Fruit fly (Drosophila melanogaster) whole organism, embryonic: ENCODE results near the gene CG9288.

Source experiments
- Awh ChIP-seq: fragments of 200-800 bp; sonication (Bioruptor generic); IDR thresholded peaks from 2 replicates; pipeline ENCODE4, ENCODE4 v1.3.6; 2022; ENCODE audit warnings: missing biosample characterization, missing genetic modification characterization
- CG10209 ChIP-seq: fragments of 200-800 bp; sonication (Bioruptor generic); optimal IDR thresholded peaks from 3 replicates; lab custom pipeline; 2017; ENCODE audit warnings: missing biosample characterization, mild to moderate bottlenecking, missing genetic modification characterization, missing genetic modification reagents
- CG10267 ChIP-seq: fragments of 200-800 bp; sonication (Bioruptor generic); optimal IDR thresholded peaks from 2 replicates; lab custom pipeline; 2018; ENCODE audit warnings: missing biosample characterization, mild to moderate bottlenecking, missing genetic modification characterization, moderate library complexity
- CG10366 ChIP-seq: fragments of 200-800 bp; sonication (Bioruptor generic); IDR thresholded peaks from 2 replicates; pipeline ENCODE4 v1.3.6; 2022; ENCODE audit warnings: missing biosample characterization, missing genetic modification characterization
- CG10979 ChIP-seq: fragments of 200-800 bp; sonication (Bioruptor generic); optimal IDR thresholded peaks from 2 replicates; lab custom pipeline; 2018; ENCODE audit warnings: missing biosample characterization, mild to moderate bottlenecking, missing genetic modification characterization, moderate library complexity
- CG11093 ChIP-seq: fragments of 200-800 bp; sonication (Bioruptor generic); IDR thresholded peaks from 3 replicates; pipeline ENCODE4 v1.3.6; 2022; ENCODE audit warnings: missing biosample characterization, missing genetic modification characterization
- CG11398 ChIP-seq: fragments of 200-800 bp; sonication (Bioruptor generic); optimal IDR thresholded peaks from 2 replicates; lab custom pipeline; 2016; ENCODE audit warnings: missing biosample characterization, missing genetic modification characterization
- CG11723 ChIP-seq: fragments of 200-800 bp; sonication (Bioruptor generic); optimal IDR thresholded peaks from 2 replicates; lab custom pipeline; 2017; ENCODE audit warnings: missing biosample characterization, mild to moderate bottlenecking, missing genetic modification characterization
- CG12236 ChIP-seq: fragments of 200-800 bp; sonication (Bioruptor generic); optimal IDR thresholded peaks from 2 replicates; lab custom pipeline; 2016; ENCODE audit warnings: missing biosample characterization, missing genetic modification characterization
- CG12744 ChIP-seq: fragments of 200-800 bp; sonication (Bioruptor generic); optimal IDR thresholded peaks from 2 replicates; lab custom pipeline; 2016; ENCODE audit warnings: missing biosample characterization, missing genetic modification characterization
- CG13123 ChIP-seq: fragments of 200-800 bp; sonication (Bioruptor generic); optimal IDR thresholded peaks from 2 replicates; lab custom pipeline; 2016; ENCODE audit warnings: missing biosample characterization, missing genetic modification characterization
- CG13894 ChIP-seq: fragments of 200-800 bp; sonication (Bioruptor generic); optimal IDR thresholded peaks from 3 replicates; lab custom pipeline; 2018; ENCODE audit warnings: missing biosample characterization, mild to moderate bottlenecking, missing genetic modification characterization, moderate library complexity
- CG17361 ChIP-seq: fragments of 200-800 bp; sonication (Bioruptor generic); IDR thresholded peaks from 3 replicates; pipeline ENCODE4 v1.3.6; 2022; ENCODE audit warnings: missing biosample characterization, missing genetic modification characterization
- CG17568 ChIP-seq: fragments of 200-800 bp; sonication (Bioruptor generic); optimal IDR thresholded peaks from 2 replicates; lab custom pipeline; 2018; ENCODE audit warnings: missing biosample characterization, mild to moderate bottlenecking, missing genetic modification characterization, moderate library complexity
- CG17612 ChIP-seq: fragments of 200-800 bp; sonication (Bioruptor generic); IDR thresholded peaks from 2 replicates; pipeline ENCODE4 v1.3.6; 2022; ENCODE audit warnings: missing biosample characterization, missing genetic modification characterization
- CG34422 ChIP-seq: fragments of 200-800 bp; sonication (Bioruptor generic); IDR thresholded peaks from 3 replicates; pipeline ENCODE4 v1.3.6; 2022; ENCODE audit warnings: missing biosample characterization, missing genetic modification characterization
- CG5245 ChIP-seq: fragments of 200-800 bp; sonication (Bioruptor generic); optimal IDR thresholded peaks from 3 replicates; lab custom pipeline; 2016; ENCODE audit warnings: missing biosample characterization, missing genetic modification characterization
- CG7928 ChIP-seq: fragments of 200-800 bp; sonication (Bioruptor generic); optimal IDR thresholded peaks from 2 replicates; lab custom pipeline; 2017; ENCODE audit warnings: missing biosample characterization, mild to moderate bottlenecking, missing genetic modification characterization
- CG9727 ChIP-seq: fragments of 200-800 bp; sonication (Bioruptor generic); optimal IDR thresholded peaks from 3 replicates; lab custom pipeline; 2017; ENCODE audit warnings: missing biosample characterization, mild to moderate bottlenecking, missing genetic modification characterization
- CHES-1-like ChIP-seq: fragments of 200-800 bp; sonication (Bioruptor generic); optimal IDR thresholded peaks from 2 replicates; lab custom pipeline; 2016; ENCODE audit warnings: missing biosample characterization, missing genetic modification characterization
- CTCF ChIP-seq: fragments of 200-800 bp; sonication (Bioruptor generic); optimal IDR thresholded peaks from 2 replicates; lab custom pipeline; 2017; ENCODE audit warnings: missing biosample characterization, mild to moderate bottlenecking, missing genetic modification characterization, moderate library complexity
- Doc2 ChIP-seq: fragments of 200-800 bp; sonication (Bioruptor generic); IDR thresholded peaks from 2 replicates; pipeline ENCODE4 v1.3.6; 2022; ENCODE audit warnings: missing biosample characterization, missing genetic modification characterization
- E2f1 ChIP-seq: fragments of 200-800 bp; sonication (Bioruptor generic); IDR thresholded peaks from 2 replicates; pipeline ENCODE4 v1.3.6; 2022; ENCODE audit warnings: missing biosample characterization, missing genetic modification characterization
- Ets65A ChIP-seq: fragments of 200-800 bp; sonication (Bioruptor generic); peaks from one replicate; lab custom pipeline; 2016; ENCODE audit warnings: missing biosample characterization, missing genetic modification characterization
- HLH3B ChIP-seq: fragments of 200-800 bp; sonication (Bioruptor generic); IDR thresholded peaks from 2 replicates; pipeline ENCODE4 v1.3.6; 2022; ENCODE audit warnings: missing biosample characterization, missing genetic modification characterization
- HLHmδ ChIP-seq: fragments of 200-800 bp; sonication (Bioruptor generic); optimal IDR thresholded peaks from 2 replicates; lab custom pipeline; 2018; ENCODE audit warnings: missing biosample characterization, mild to moderate bottlenecking, missing genetic modification characterization, moderate library complexity
- Hr3 ChIP-seq: fragments of 200-800 bp; sonication (Bioruptor generic); optimal IDR thresholded peaks from 3 replicates; lab custom pipeline; 2016; ENCODE audit warnings: missing biosample characterization, missing genetic modification characterization
- Lhr ChIP-seq: fragments of 200-800 bp; sonication (Bioruptor generic); optimal IDR thresholded peaks from 3 replicates; lab custom pipeline; 2017; ENCODE audit warnings: mild to moderate bottlenecking, missing biosample characterization, missing genetic modification reagents, missing genetic modification characterization
- Mrtf ChIP-seq: fragments of 200-800 bp; sonication (Bioruptor generic); IDR thresholded peaks from 3 replicates; pipeline ENCODE4 v1.3.6; 2022; ENCODE audit warnings: missing biosample characterization, missing genetic modification characterization
- Nf-YB ChIP-seq: fragments of 200-800 bp; sonication (Bioruptor generic); optimal IDR thresholded peaks from 3 replicates; lab custom pipeline; 2019; ENCODE audit warnings: missing biosample characterization, mild to moderate bottlenecking, missing genetic modification characterization, moderate library complexity
- NfI ChIP-seq: fragments of 200-800 bp; sonication (Bioruptor generic); optimal IDR thresholded peaks from 3 replicates; lab custom pipeline; 2018; ENCODE audit warnings: missing biosample characterization, mild to moderate bottlenecking, missing genetic modification characterization, moderate library complexity
- Xrp1 ChIP-seq: fragments of 200-800 bp; sonication (Bioruptor generic); IDR thresholded peaks from 2 replicates; pipeline ENCODE4 v1.3.6; 2022; ENCODE audit warnings: missing biosample characterization, missing genetic modification characterization
- amos ChIP-seq: fragments of 200-800 bp; sonication (Bioruptor generic); IDR thresholded peaks from 2 replicates; pipeline ENCODE4 v1.3.6; 2022; ENCODE audit warnings: missing biosample characterization, missing genetic modification characterization; ENCODE audit not compliant: partially characterized antibody
- bowl ChIP-seq: fragments of 200-800 bp; sonication (Bioruptor generic); IDR thresholded peaks from 2 replicates; pipeline ENCODE4 v1.3.6; 2022; ENCODE audit warnings: missing biosample characterization, missing genetic modification characterization
- caup ChIP-seq: fragments of 200-800 bp; sonication (Bioruptor generic); optimal IDR thresholded peaks from 3 replicates; lab custom pipeline; 2017; ENCODE audit warnings: missing biosample characterization, mild to moderate bottlenecking, missing genetic modification characterization, moderate library complexity; ENCODE audit not compliant: severe bottlenecking
- chinmo ChIP-seq: fragments of 200-800 bp; sonication (Bioruptor generic); IDR thresholded peaks from 4 replicates; pipeline ENCODE4 v1.3.6; 2022; ENCODE audit warnings: missing biosample characterization, missing genetic modification characterization; ENCODE audit not compliant: partially characterized antibody
- chn ChIP-seq: fragments of 200-800 bp; sonication (Bioruptor generic); optimal IDR thresholded peaks from 2 replicates; lab custom pipeline; 2016; ENCODE audit warnings: missing biosample characterization, missing genetic modification characterization
- da ChIP-seq: fragments of 200-800 bp; sonication (Bioruptor generic); optimal IDR thresholded peaks from 2 replicates; lab custom pipeline; 2016; ENCODE audit warnings: missing biosample characterization, missing genetic modification characterization
- ems ChIP-seq: fragments of 200-800 bp; sonication (Bioruptor generic); optimal IDR thresholded peaks from 3 replicates; lab custom pipeline; 2016; ENCODE audit warnings: missing biosample characterization, missing genetic modification characterization
- eyg ChIP-seq: fragments of 200-800 bp; sonication (Bioruptor generic); optimal IDR thresholded peaks from 3 replicates; lab custom pipeline; 2016; ENCODE audit warnings: missing biosample characterization, missing genetic modification characterization
- hkb ChIP-seq, 2 experiments: fragments of 200-800 bp in 1 of 2; fragments of >200 bp in 1 of 2; sonication (Bioruptor generic) in 1 of 2; IDR thresholded peaks in 1 of 2; optimal IDR thresholded peaks in 1 of 2; 2 replicates each; pipeline versions ENCODE4 v1.3.6 to Lab custom; 2017 to 2022; ENCODE audit warnings: missing biosample characterization in 1 of 2, missing genetic modification characterization in 1 of 2
- hth ChIP-seq: fragments of >200 bp; optimal IDR thresholded peaks from 2 replicates; lab custom pipeline; 2017; ENCODE audit warnings: inconsistent platforms
- insv ChIP-seq, 2 experiments: fragments of 200-800 bp; sonication (Bioruptor generic); optimal IDR thresholded peaks; 3 replicates each; lab custom pipeline; 2016 to 2018; ENCODE audit warnings: missing biosample characterization in 2 of 2, missing genetic modification characterization in 2 of 2
- kah ChIP-seq: fragments of 200-800 bp; sonication (Bioruptor generic); optimal IDR thresholded peaks from 2 replicates; lab custom pipeline; 2018; ENCODE audit warnings: missing biosample characterization, mild to moderate bottlenecking, missing genetic modification characterization
- knrl ChIP-seq: fragments of 200-800 bp; sonication (Bioruptor generic); IDR thresholded peaks from 3 replicates; pipeline ENCODE4 v1.3.6; 2022; ENCODE audit warnings: missing biosample characterization, missing genetic modification characterization; ENCODE audit not compliant: partially characterized antibody
- sens ChIP-seq: fragments of 200-800 bp; sonication (Bioruptor generic); peaks from one replicate; lab custom pipeline; 2016; ENCODE audit warnings: missing biosample characterization, missing genetic modification characterization
- shn ChIP-seq: fragments of 200-800 bp; sonication (Bioruptor generic); optimal IDR thresholded peaks from 3 replicates; lab custom pipeline; 2016; ENCODE audit warnings: missing biosample characterization, missing genetic modification characterization
- sqz ChIP-seq: fragments of 200-800 bp; sonication (Bioruptor generic); optimal IDR thresholded peaks from 3 replicates; lab custom pipeline; 2018; ENCODE audit warnings: missing biosample characterization, mild to moderate bottlenecking, missing genetic modification characterization
- stc ChIP-seq: fragments of 200-800 bp; sonication (Bioruptor generic); IDR thresholded peaks from 2 replicates; pipeline ENCODE4 v1.3.6; 2022; ENCODE audit warnings: missing biosample characterization, missing genetic modification characterization
- tin ChIP-seq: fragments of 200-800 bp; sonication (Bioruptor generic); optimal IDR thresholded peaks from 3 replicates; lab custom pipeline; 2016; ENCODE audit warnings: missing biosample characterization, missing genetic modification characterization
- z ChIP-seq: fragments of 200-800 bp; sonication (Bioruptor generic); IDR thresholded peaks from 3 replicates; pipeline ENCODE4 v1.3.6; 2022; ENCODE audit warnings: missing biosample characterization, missing genetic modification characterization

Gene CG9288

dm6 chr3R:13802057-13802817 lies 22.8 kb downstream of the CG9288 start (continued):
- TF ChIP-seq CG12236 = no peak
- no peak for TF ChIP-seq hth (lab: Kevin White, UChicago)
- TF ChIP-seq CG10979 (tag; lab: Kevin White, UChicago) = no peak
- peak; percentile 37 for TF ChIP-seq HLHmδ (GFP tag; lab: Kevin White, UChicago)
- TF ChIP-seq CG12744 = no peak
- 0 out of 3 replicates have a peak, but pooled peaks have one; percentile 6 for TF ChIP-seq z
- TF ChIP-seq CG17361 (GFP tag; lab: Robert Waterston, UW) = no peak
- TF ChIP-seq CG13123 (GFP tag; lab: Kevin White, UChicago) = no peak
- TF ChIP-seq Mrtf = no peak
- TF ChIP-seq CG10209 = no peak
- TF ChIP-seq hkb (optimal IDR thresholded peaks at IDR 0.05; lab: Kevin White, UChicago) = no peak
- TF ChIP-seq hkb (GFP tag; IDR thresholded peaks at IDR 0.05; lab: Robert Waterston, UW) = no peak
- no peak for TF ChIP-seq stc (GFP tag; lab: Robert Waterston, UW)
- 0 out of 4 replicates have a peak, but pooled peaks have one; percentile 31 for TF ChIP-seq chinmo (GFP tag; lab: Robert Waterston, UW)
- TF ChIP-seq bowl = no peak
- peak; percentile 10 for TF ChIP-seq sens (GFP tag; lab: Kevin White, UChicago)
- TF ChIP-seq HLH3B (GFP tag; lab: Robert Waterston, UW) = no peak
- no peak for TF ChIP-seq Xrp1 (GFP tag; lab: Robert Waterston, UW)
- no peak for TF ChIP-seq Nf-YB (GFP tag; lab: Kevin White, UChicago)
- TF ChIP-seq CG34422 = no peak
- TF ChIP-seq CG5245 (GFP tag; lab: Kevin White, UChicago) = no peak
- no peak for TF ChIP-seq CHES-1-like (GFP tag; lab: Kevin White, UChicago)
- no peak for TF ChIP-seq Lhr
- no peak for TF ChIP-seq CG17568
- peak in 1 of 2 experiments; percentile 30 for TF ChIP-seq insv (GFP tag; optimal IDR thresholded peaks at IDR 0.05; lab: Kevin White, UChicago)
- peak; percentile 85 for TF ChIP-seq Ets65A (GFP tag; lab: Kevin White, UChicago)
- TF ChIP-seq knrl (GFP tag; lab: Robert Waterston, UW) = no peak
- TF ChIP-seq tin (GFP tag; lab: Kevin White, UChicago) = no peak
- TF ChIP-seq CG13894 (tag; lab: Kevin White, UChicago) = peak; percentile 92
- peak; percentile 44 for TF ChIP-seq caup
- no peak for TF ChIP-seq CG10267 (tag; lab: Kevin White, UChicago)
- TF ChIP-seq kah = no peak
- TF ChIP-seq amos = no peak
- TF ChIP-seq da (GFP tag; lab: Kevin White, UChicago) = no peak
- TF ChIP-seq Hr3 (GFP tag; lab: Kevin White, UChicago) = no peak
- no peak for TF ChIP-seq Awh (GFP tag; lab: Robert Waterston, UW)
- no peak for TF ChIP-seq NfI (GFP tag; lab: Kevin White, UChicago)
- no peak for TF ChIP-seq Doc2 (GFP tag; lab: Robert Waterston, UW)
- no peak for TF ChIP-seq CG10366
- no peak for TF ChIP-seq CG9727 (GFP tag; lab: Kevin White, UChicago)
- no peak for TF ChIP-seq CG11723 (GFP tag; lab: Kevin White, UChicago)
- no peak for TF ChIP-seq CG11398
- TF ChIP-seq E2f1 (GFP tag; lab: Robert Waterston, UW) = no peak
- no peak for TF ChIP-seq sqz (GFP tag; lab: Kevin White, UChicago)
- no peak for TF ChIP-seq ems (GFP tag; lab: Kevin White, UChicago)
- TF ChIP-seq CTCF (GFP tag; lab: Kevin White, UChicago) = no peak
- TF ChIP-seq CG17612 = no peak
- no peak for TF ChIP-seq CG11093
- TF ChIP-seq chn = no peak
- TF ChIP-seq CG7928 (GFP tag; lab: Kevin White, UChicago) = no peak
- no peak for TF ChIP-seq shn (GFP tag; lab: Kevin White, UChicago)
- TF ChIP-seq eyg = no peak
